Fruit fly (Drosophila melanogaster) whole organism, adult: Measurements from ENCODE around the gene CG42393.
A peak's percentile ranks its signal among the peaks of the same experiment; 100 is the strongest.

Experiments
- CG11617 ChIP-seq: fragments of 200-800 bp; sonication (Bioruptor generic); optimal IDR thresholded peaks from 2 replicates; lab custom pipeline; 2017; ENCODE audit warnings: mild to moderate bottlenecking, missing biosample characterization, missing genetic modification reagents, missing genetic modification characterization
- CG12768 ChIP-seq: fragments of 200-800 bp; sonication (Bioruptor generic); optimal IDR thresholded peaks from 2 replicates; lab custom pipeline; 2017; ENCODE audit warnings: missing biosample characterization, missing genetic modification characterization, mild to moderate bottlenecking, moderate library complexity, missing genetic modification reagents
- CG14711 ChIP-seq: fragments of 200-800 bp; sonication (Bioruptor generic); optimal IDR thresholded peaks from 2 replicates; lab custom pipeline; 2018; ENCODE audit warnings: missing biosample characterization, mild to moderate bottlenecking, missing genetic modification characterization, moderate library complexity
- CG1620 ChIP-seq: fragments of 200-800 bp; sonication (Bioruptor generic); optimal IDR thresholded peaks from 2 replicates; lab custom pipeline; 2016; ENCODE audit warnings: missing biosample characterization, missing genetic modification characterization
- CG33017 ChIP-seq: fragments of 200-800 bp; sonication (Bioruptor generic); optimal IDR thresholded peaks from 2 replicates; lab custom pipeline; 2018; ENCODE audit warnings: missing biosample characterization, mild to moderate bottlenecking, missing genetic modification characterization, moderate library complexity
- CG5204 ChIP-seq: fragments of 200-800 bp; sonication (Bioruptor generic); optimal IDR thresholded peaks from 2 replicates; lab custom pipeline; 2016; ENCODE audit warnings: missing biosample characterization, missing genetic modification characterization
- CG7045 ChIP-seq: fragments of 200-800 bp; sonication (Bioruptor generic); optimal IDR thresholded peaks from 2 replicates; lab custom pipeline; 2017; ENCODE audit warnings: missing biosample characterization, mild to moderate bottlenecking, missing genetic modification characterization
- CG7101 ChIP-seq: fragments of 200-800 bp; sonication (Bioruptor generic); optimal IDR thresholded peaks from 2 replicates; lab custom pipeline; 2018; ENCODE audit warnings: missing biosample characterization, mild to moderate bottlenecking, missing genetic modification characterization, moderate library complexity
- Clk ChIP-seq: fragments of 200-800 bp; sonication (Bioruptor generic); optimal IDR thresholded peaks from 2 replicates; lab custom pipeline; 2017; ENCODE audit warnings: missing biosample characterization, missing genetic modification characterization
- Crg-1 ChIP-seq: fragments of 200-800 bp; sonication (Bioruptor generic); optimal IDR thresholded peaks from 2 replicates; lab custom pipeline; 2016; ENCODE audit warnings: missing biosample characterization, missing genetic modification characterization
- Hr96 ChIP-seq: fragments of 200-800 bp; sonication (Bioruptor generic); optimal IDR thresholded peaks from 2 replicates; lab custom pipeline; 2016; ENCODE audit warnings: missing biosample characterization, missing genetic modification characterization
- Mnt ChIP-seq: fragments of 200-800 bp; sonication (Bioruptor generic); optimal IDR thresholded peaks from 2 replicates; lab custom pipeline; 2016; ENCODE audit warnings: missing biosample characterization, mild to moderate bottlenecking, missing genetic modification characterization
- bab1 ChIP-seq: fragments of 200-800 bp; sonication (Bioruptor generic); optimal IDR thresholded peaks from 3 replicates; lab custom pipeline; 2019; ENCODE audit warnings: missing biosample characterization, mild to moderate bottlenecking, missing genetic modification characterization, moderate library complexity
- cic ChIP-seq: fragments of 200-800 bp; sonication (Bioruptor generic); optimal IDR thresholded peaks from 2 replicates; lab custom pipeline; 2017; ENCODE audit warnings: missing biosample characterization, mild to moderate bottlenecking, missing genetic modification characterization, moderate library complexity
- cnc ChIP-seq, 2 experiments: fragments of >200 bp; optimal IDR thresholded peaks; 2 replicates each; lab custom pipeline; 2017
- kay ChIP-seq: fragments of 200-800 bp; sonication (Bioruptor generic); peaks from one replicate; lab custom pipeline; 2016; ENCODE audit warnings: missing biosample characterization, missing genetic modification characterization, borderline replicate concordance
- ovo ChIP-seq: fragments of 200-800 bp; sonication (Bioruptor generic); optimal IDR thresholded peaks from 2 replicates; lab custom pipeline; 2016; ENCODE audit warnings: missing biosample characterization, missing genetic modification characterization
- pad ChIP-seq: fragments of 200-800 bp; sonication (Bioruptor generic); optimal IDR thresholded peaks from 3 replicates; lab custom pipeline; 2017; ENCODE audit warnings: missing biosample characterization, missing genetic modification characterization, mild to moderate bottlenecking, moderate library complexity, missing genetic modification reagents
- tj ChIP-seq: fragments of 200-800 bp; sonication (Bioruptor generic); optimal IDR thresholded peaks from 3 replicates; lab custom pipeline; 2017; ENCODE audit warnings: missing biosample characterization, mild to moderate bottlenecking, missing genetic modification characterization, moderate library complexity
- toe ChIP-seq: fragments of 200-800 bp; sonication (Bioruptor generic); optimal IDR thresholded peaks from 2 replicates; lab custom pipeline; 2016; ENCODE audit warnings: missing biosample characterization, missing genetic modification characterization

CG42393 gene

DNA sequence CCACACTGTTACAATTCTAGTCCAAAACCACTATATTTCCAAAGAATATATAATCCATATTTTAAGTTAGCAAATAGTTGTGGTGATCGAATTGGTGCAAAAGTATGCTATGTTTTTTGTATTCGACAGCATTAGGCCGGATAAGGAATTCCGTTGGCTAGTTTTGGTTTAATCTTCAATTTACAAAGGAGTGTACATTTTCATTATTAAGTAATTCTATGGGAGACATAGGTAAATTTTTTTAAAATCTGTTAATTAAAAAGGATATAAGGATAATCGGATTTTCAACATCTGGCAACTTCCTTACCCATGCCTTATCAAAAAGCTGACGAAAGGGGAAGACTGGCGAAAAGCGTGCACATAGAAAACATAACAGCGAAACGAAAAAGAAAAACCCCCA is 36.1 kb downstream of the CG42393 start:
- TF ChIP-seq Mnt (GFP tag; lab: Kevin White, UChicago) (no peak), CG5204 (GFP tag; lab: Kevin White, UChicago) (no peak), pad (GFP tag; lab: Kevin White, UChicago) (no peak), Clk (no peak), CG33017 (tag; lab: Kevin White, UChicago) (no peak), CG11617 (no peak), tj (GFP tag; lab: Kevin White, UChicago) (no peak), cic (no peak), Hr96 (no peak), CG1620 (GFP tag; lab: Kevin White, UChicago) (no peak), CG7101 (tag; lab: Kevin White, UChicago) (no peak), CG14711 (tag; lab: Kevin White, UChicago) (no peak), bab1 (no peak)

DNA sequence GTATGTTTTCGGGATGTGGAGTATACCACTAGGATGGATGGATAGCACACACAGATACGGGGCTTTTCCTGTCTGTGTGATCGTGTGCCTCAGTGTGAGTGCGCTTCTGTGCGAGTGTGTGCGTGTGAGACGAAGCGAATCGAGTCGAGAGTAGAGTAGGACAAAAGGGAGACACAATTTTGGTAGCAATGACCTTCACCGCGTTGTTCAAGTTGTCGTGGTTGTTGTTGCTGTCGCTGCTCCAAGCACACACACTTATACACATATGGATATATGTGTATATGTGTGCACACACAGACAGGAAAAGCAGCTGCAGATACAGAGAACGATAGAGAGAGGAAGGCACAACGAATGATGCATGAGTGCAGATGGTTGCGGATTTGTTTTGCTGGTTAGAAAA is 36.6 kb downstream of the CG42393 start:
- TF ChIP-seq pad (GFP tag; lab: Kevin White, UChicago) (no peak), cic (no peak)

DNA sequence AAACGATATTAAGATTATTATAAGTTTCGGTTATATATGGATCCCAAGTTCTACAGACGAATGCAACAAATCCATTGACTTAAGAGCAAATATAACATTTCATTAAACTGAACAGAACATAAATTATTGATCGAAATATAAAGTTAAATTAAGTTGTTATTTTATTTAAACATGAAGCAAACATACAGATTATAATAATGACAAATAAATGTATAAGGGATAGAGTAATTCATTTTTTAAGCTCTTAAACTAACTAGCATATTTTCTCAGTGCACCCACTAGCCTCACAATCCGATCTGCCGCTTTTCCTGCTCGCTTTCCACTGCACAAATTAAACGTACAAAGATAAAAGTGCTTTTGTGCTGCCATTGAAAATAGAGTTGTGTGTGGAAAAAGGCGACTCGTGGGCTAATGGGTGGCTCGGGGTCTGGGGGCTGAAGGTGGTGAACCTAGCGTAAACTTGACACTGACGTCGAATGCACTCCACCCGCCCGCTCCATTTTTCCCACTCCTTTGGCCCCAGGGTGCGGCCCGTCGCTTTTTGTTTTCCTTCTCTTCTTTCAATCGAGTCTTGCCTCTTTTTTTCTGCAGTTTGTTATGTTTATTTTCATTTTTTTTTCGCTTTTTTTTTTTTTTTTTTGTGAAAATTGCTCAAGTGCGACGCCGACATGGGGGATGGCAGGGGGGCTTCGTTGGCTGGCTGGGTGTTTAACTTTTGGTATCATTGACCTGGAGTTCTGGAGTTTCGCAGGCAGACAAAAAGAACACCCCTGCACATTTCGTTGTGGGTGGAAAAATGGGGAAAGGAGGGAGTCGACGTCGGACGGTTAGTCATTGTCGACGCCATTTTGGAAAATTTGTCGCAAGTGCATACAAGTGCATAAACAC is 37.3 kb downstream of the CG42393 start:
- TF ChIP-seq Hr96 (no peak), kay (GFP tag; lab: Kevin White, UChicago) (peak; percentile 27), CG33017 (tag; lab: Kevin White, UChicago) (no peak)

DNA sequence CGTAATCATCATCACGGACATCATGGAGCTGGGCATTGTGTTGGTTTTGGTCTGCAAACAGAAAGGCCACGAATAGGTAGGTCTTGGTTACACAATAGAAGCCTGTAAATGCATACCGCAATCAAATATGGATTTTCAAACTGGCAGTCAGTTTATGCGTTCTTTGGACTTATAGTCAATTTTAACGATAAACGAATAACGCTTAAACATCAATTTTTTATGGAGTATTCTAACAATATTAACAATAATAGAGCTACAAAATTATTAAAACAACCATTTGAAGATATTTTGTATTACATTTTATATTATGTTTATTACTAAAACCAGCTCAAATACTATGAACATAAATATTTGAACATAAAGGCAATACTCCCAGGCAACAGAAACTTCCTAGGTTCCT is 39.0 kb downstream of the CG42393 start:
- TF ChIP-seq Crg-1 (no peak), ovo (no peak), bab1 (no peak), cnc (optimal IDR thresholded peaks at IDR 0.05; lab: Kevin White, UChicago) (no peak), Hr96 (no peak), Mnt (GFP tag; lab: Kevin White, UChicago) (no peak), CG11617 (no peak), tj (GFP tag; lab: Kevin White, UChicago) (no peak), CG7045 (GFP tag; lab: Kevin White, UChicago) (no peak), CG12768 (GFP tag; lab: Kevin White, UChicago) (no peak), pad (GFP tag; lab: Kevin White, UChicago) (no peak), Clk (no peak), CG5204 (GFP tag; lab: Kevin White, UChicago) (no peak), cic (no peak), CG7101 (tag; lab: Kevin White, UChicago) (no peak), CG1620 (GFP tag; lab: Kevin White, UChicago) (no peak), CG14711 (tag; lab: Kevin White, UChicago) (no peak), toe (GFP tag; lab: Kevin White, UChicago) (no peak)

dm6 chr3L:18081957-18082356 is 39.4 kb downstream of the CG42393 start:
- TF ChIP-seq CG7101 (tag; lab: Kevin White, UChicago) (no peak), pad (GFP tag; lab: Kevin White, UChicago) (no peak), Hr96 (no peak), Mnt (GFP tag; lab: Kevin White, UChicago) (no peak), kay (GFP tag; lab: Kevin White, UChicago) (no peak), cic (no peak)

DNA sequence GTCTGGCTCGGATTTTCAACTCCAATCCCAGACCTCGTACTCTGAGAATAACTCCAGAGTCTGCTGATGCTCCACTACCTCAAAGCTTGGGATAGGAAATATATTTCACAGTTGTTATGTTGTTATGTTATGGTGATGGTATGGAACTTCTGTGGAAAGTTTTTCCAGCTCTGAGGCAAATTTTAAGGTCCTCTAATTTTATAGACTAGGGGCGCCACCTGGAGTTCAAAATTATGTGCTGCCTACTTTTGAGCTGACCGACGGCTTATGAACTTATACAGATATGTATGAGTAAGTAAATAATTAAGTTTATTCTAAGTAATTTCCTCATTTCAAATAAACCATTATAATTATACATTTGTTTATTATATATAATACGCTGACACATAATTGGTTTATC is 40.9 kb downstream of the CG42393 start:
- TF ChIP-seq CG7045 (GFP tag; lab: Kevin White, UChicago) = no peak
- TF ChIP-seq CG11617 = no peak
- no peak for TF ChIP-seq CG1620 (GFP tag; lab: Kevin White, UChicago)
- TF ChIP-seq CG7101 (tag; lab: Kevin White, UChicago) = no peak
- TF ChIP-seq CG14711 (tag; lab: Kevin White, UChicago) = no peak
- no peak for TF ChIP-seq bab1

dm6 chr3L:18083994-18084393 is 41.5 kb downstream of the CG42393 start:
- TF ChIP-seq ovo = no peak
- TF ChIP-seq kay (GFP tag; lab: Kevin White, UChicago) = no peak
- TF ChIP-seq CG12768 (GFP tag; lab: Kevin White, UChicago) = no peak
- no peak for TF ChIP-seq cic
- TF ChIP-seq CG1620 (GFP tag; lab: Kevin White, UChicago) = no peak
- no peak for TF ChIP-seq Hr96
- TF ChIP-seq pad (GFP tag; lab: Kevin White, UChicago) = no peak
- no peak for TF ChIP-seq CG14711 (tag; lab: Kevin White, UChicago)
- no peak for TF ChIP-seq Mnt (GFP tag; lab: Kevin White, UChicago)
- TF ChIP-seq bab1 = no peak
- no peak for TF ChIP-seq CG7101 (tag; lab: Kevin White, UChicago)
- TF ChIP-seq CG11617 = no peak
- TF ChIP-seq Clk = no peak
- TF ChIP-seq CG7045 (GFP tag; lab: Kevin White, UChicago) = no peak
- no peak for TF ChIP-seq cnc (optimal IDR thresholded peaks at IDR 0.05; lab: Kevin White, UChicago)
